Worm (Caenorhabditis elegans) whole organism, early embryonic: ENCODE data around the gene alh-3.

Experiments
- B0310.2 ChIP-seq: sonication (generic microtip); optimal IDR thresholded peaks from 2 replicates; lab custom pipeline; 2016; ENCODE audit warnings: mild to moderate bottlenecking, missing genetic modification characterization, missing compliant biosample characterization
- F13C5.2 ChIP-seq: sonication (generic microtip); optimal IDR thresholded peaks from 2 replicates; lab custom pipeline; 2017; ENCODE audit warnings: mild to moderate bottlenecking, missing genetic modification characterization, inconsistent platforms, missing compliant biosample characterization
- aly-1 ChIP-seq: sonication (generic microtip); optimal IDR thresholded peaks from 2 replicates; lab custom pipeline; 2016; ENCODE audit warnings: missing genetic modification characterization, missing compliant biosample characterization
- ama-1 ChIP-seq: fragments of 150-350 bp; optimal IDR thresholded peaks from 2 replicates; lab custom pipeline; 2014
- ceh-13 ChIP-seq: fragments of 200-800 bp; sonication (Bioruptor generic); optimal IDR thresholded peaks from 2 replicates; lab custom pipeline; 2018; ENCODE audit warnings: mild to moderate bottlenecking, missing genetic modification characterization, missing compliant biosample characterization
- ceh-36 ChIP-seq: sonication (generic microtip); optimal IDR thresholded peaks from 2 replicates; lab custom pipeline; 2016; ENCODE audit warnings: missing genetic modification characterization, inconsistent platforms, missing compliant biosample characterization
- ets-7 ChIP-seq: sonication (generic microtip); optimal IDR thresholded peaks from 2 replicates; lab custom pipeline; 2016; ENCODE audit warnings: missing genotype, missing genetic modification characterization, missing compliant biosample characterization
- flt-1 ChIP-seq: fragments of 200-800 bp; sonication (Bioruptor generic); IDR thresholded peaks from 2 replicates; pipeline ENCODE4 v1.3.6; 2022; ENCODE audit warnings: missing genetic modification characterization, missing compliant biosample characterization
- hmbx-1 ChIP-seq: sonication (generic microtip); optimal IDR thresholded peaks from 2 replicates; lab custom pipeline; 2016; ENCODE audit warnings: mild to moderate bottlenecking, missing genetic modification characterization, missing compliant biosample characterization
- hmg-4 ChIP-seq: fragments of 200-800 bp; sonication (Bioruptor generic); optimal IDR thresholded peaks from 2 replicates; lab custom pipeline; 2018; ENCODE audit warnings: mild to moderate bottlenecking, missing genetic modification characterization, missing compliant biosample characterization
- hnd-1 ChIP-seq: sonication (generic microtip); optimal IDR thresholded peaks from 2 replicates; lab custom pipeline; 2016; ENCODE audit warnings: missing genetic modification characterization, missing compliant biosample characterization
- pes-1 ChIP-seq: fragments of 200-800 bp; sonication (Bioruptor generic); IDR thresholded peaks from 2 replicates; pipeline ENCODE4 v1.3.6; 2022; ENCODE audit warnings: missing genetic modification reagents, missing genetic modification characterization, missing compliant biosample characterization
- scrt-1 ChIP-seq: fragments of 200-800 bp; sonication (Bioruptor generic); IDR thresholded peaks from 2 replicates; pipeline ENCODE4 v1.3.6; 2022; ENCODE audit warnings: missing genetic modification characterization, missing compliant biosample characterization
- sea-1 ChIP-seq: fragments of 200-800 bp; sonication (Bioruptor generic); conservative IDR thresholded peaks from 2 replicates; pipeline ENCODE4 v1.3.6; 2022; ENCODE audit warnings: missing genetic modification characterization, missing compliant biosample characterization
- tbx-11 ChIP-seq: fragments of 200-800 bp; sonication (Bioruptor generic); IDR thresholded peaks from 2 replicates; pipeline ENCODE4 v1.3.6; 2022; ENCODE audit warnings: missing genetic modification characterization, missing compliant biosample characterization
- tbx-37 ChIP-seq: fragments of 200-800 bp; sonication (Bioruptor generic); conservative IDR thresholded peaks from 2 replicates; pipeline ENCODE4 v1.3.6; 2022; ENCODE audit warnings: missing genetic modification reagents, missing genetic modification characterization, missing compliant biosample characterization
- tra-4 ChIP-seq: sonication (generic microtip); optimal IDR thresholded peaks from 2 replicates; lab custom pipeline; 2017; ENCODE audit warnings: missing genetic modification characterization, missing compliant biosample characterization

Gene alh-3

ce11 chrIV:11027560-11027959 lies 5.2 kb downstream of the alh-3 start:
- TF ChIP-seq F13C5.2 (tag; lab: Kevin White, UChicago) (no peak), scrt-1 (GFP tag; lab: Robert Waterston, UW) (no peak), ets-7 (peak; percentile 13), hmbx-1 (tag; lab: Kevin White, UChicago) (no peak), B0310.2 (no peak), aly-1 (tag; lab: Kevin White, UChicago) (no peak), tra-4 (tag; lab: Kevin White, UChicago) (peak; percentile 7), tbx-37 (GFP tag; lab: Robert Waterston, UW) (no peak), ceh-36 (tag; lab: Kevin White, UChicago) (peak; percentile 25), sea-1 (GFP tag; lab: Robert Waterston, UW) (no peak), ceh-13 (GFP tag; lab: Kevin White, UChicago) (no peak), flt-1 (peak; percentile 20; the same call in 1 of the 2 replicates), hmg-4 (peak; percentile 48), pes-1 (GFP tag; lab: Robert Waterston, UW) (0 out of 2 replicates have a peak, but pooled peaks have one; percentile 42), hnd-1 (tag; lab: Kevin White, UChicago) (no peak), tbx-11 (GFP tag; lab: Robert Waterston, UW) (no peak), ama-1 (peak; percentile 88)

- TF ChIP-seq pes-1 (GFP tag; lab: Robert Waterston, UW) (no peak), aly-1 (tag; lab: Kevin White, UChicago) (no peak), ama-1 (no peak)
These were observed 7.0 kb downstream of the alh-3 start, which contains the start of gene hrg-5 for ce11 chrIV:11029412-11029811. Gene hrg-5 (minus strand): TSS chrIV:11029428.

- no peak for TF ChIP-seq F13C5.2 (tag; lab: Kevin White, UChicago)
- no peak for TF ChIP-seq aly-1 (tag; lab: Kevin White, UChicago)
- no peak for TF ChIP-seq tbx-37 (GFP tag; lab: Robert Waterston, UW)
- no peak for TF ChIP-seq tra-4 (tag; lab: Kevin White, UChicago)
- no peak for TF ChIP-seq ama-1
These were observed 7.7 kb downstream of the alh-3 start for ce11 chrIV:11030117-11030516.

- no peak for TF ChIP-seq F13C5.2 (tag; lab: Kevin White, UChicago)
- no peak for TF ChIP-seq scrt-1 (GFP tag; lab: Robert Waterston, UW)
- TF ChIP-seq flt-1: no peak
- no peak for TF ChIP-seq ceh-36 (tag; lab: Kevin White, UChicago)
- TF ChIP-seq hmbx-1 (tag; lab: Kevin White, UChicago): no peak
- TF ChIP-seq ets-7: no peak
- no peak for TF ChIP-seq hnd-1 (tag; lab: Kevin White, UChicago)
- no peak for TF ChIP-seq tbx-11 (GFP tag; lab: Robert Waterston, UW)
- no peak for TF ChIP-seq tbx-37 (GFP tag; lab: Robert Waterston, UW)
- no peak for TF ChIP-seq pes-1 (GFP tag; lab: Robert Waterston, UW)
- TF ChIP-seq ceh-13 (GFP tag; lab: Kevin White, UChicago): no peak
- TF ChIP-seq tra-4 (tag; lab: Kevin White, UChicago): no peak
- TF ChIP-seq ama-1: no peak
- TF ChIP-seq sea-1 (GFP tag; lab: Robert Waterston, UW): no peak
- TF ChIP-seq B0310.2: no peak
- TF ChIP-seq aly-1 (tag; lab: Kevin White, UChicago): no peak
- TF ChIP-seq hmg-4: no peak
These were observed 8.5 kb downstream of the alh-3 start, which contains the start of gene hrg-4 for ce11 chrIV:11030893-11031292. Gene hrg-4 (minus strand): TSS chrIV:11030993.

ce11 chrIV:11031640-11032039 lies 9.2 kb downstream of the alh-3 start:
- no peak for TF ChIP-seq ceh-13 (GFP tag; lab: Kevin White, UChicago)
- TF ChIP-seq B0310.2: no peak
- no peak for TF ChIP-seq ceh-36 (tag; lab: Kevin White, UChicago)
- no peak for TF ChIP-seq hmbx-1 (tag; lab: Kevin White, UChicago)
- TF ChIP-seq scrt-1 (GFP tag; lab: Robert Waterston, UW): no peak

ce11 chrIV:11032288-11032687 lies 9.9 kb downstream of the alh-3 start, which contains the start of gene hrg-6:
Gene hrg-6 (plus strand): TSS chrIV:11032588.
- TF ChIP-seq tbx-37 (GFP tag; lab: Robert Waterston, UW) (no peak), ets-7 (no peak), hmg-4 (no peak), tbx-11 (GFP tag; lab: Robert Waterston, UW) (no peak), aly-1 (tag; lab: Kevin White, UChicago) (no peak), F13C5.2 (tag; lab: Kevin White, UChicago) (no peak), sea-1 (GFP tag; lab: Robert Waterston, UW) (no peak), ama-1 (no peak), flt-1 (no peak), hnd-1 (tag; lab: Kevin White, UChicago) (no peak), tra-4 (tag; lab: Kevin White, UChicago) (no peak), ceh-36 (tag; lab: Kevin White, UChicago) (no peak), scrt-1 (GFP tag; lab: Robert Waterston, UW) (no peak)

ce11 chrIV:11036222-11036621 lies 13.8 kb downstream of the alh-3 start, which contains the start of gene fkb-1:
Gene fkb-1 (plus strand): TSS chrIV:11036582.
- TF ChIP-seq F13C5.2 (tag; lab: Kevin White, UChicago): peak; percentile 8
- TF ChIP-seq ceh-36 (tag; lab: Kevin White, UChicago): no peak

- no peak for TF ChIP-seq hnd-1 (tag; lab: Kevin White, UChicago)
- TF ChIP-seq B0310.2: no peak
- TF ChIP-seq F13C5.2 (tag; lab: Kevin White, UChicago): no peak
- TF ChIP-seq ceh-36 (tag; lab: Kevin White, UChicago): no peak
- TF ChIP-seq hmg-4: no peak
- TF ChIP-seq aly-1 (tag; lab: Kevin White, UChicago): no peak
- TF ChIP-seq ceh-13 (GFP tag; lab: Kevin White, UChicago): no peak
- TF ChIP-seq scrt-1 (GFP tag; lab: Robert Waterston, UW): no peak
- no peak for TF ChIP-seq sea-1 (GFP tag; lab: Robert Waterston, UW)
- TF ChIP-seq tbx-37 (GFP tag; lab: Robert Waterston, UW): no peak
- no peak for TF ChIP-seq ama-1
- no peak for TF ChIP-seq ets-7
- TF ChIP-seq tra-4 (tag; lab: Kevin White, UChicago): no peak
- no peak for TF ChIP-seq pes-1 (GFP tag; lab: Robert Waterston, UW)
- TF ChIP-seq hmbx-1 (tag; lab: Kevin White, UChicago): no peak
- TF ChIP-seq flt-1: no peak
- no peak for TF ChIP-seq tbx-11 (GFP tag; lab: Robert Waterston, UW)
These were observed 14.8 kb downstream of the alh-3 start for ce11 chrIV:11037118-11037719.
